Worm (Caenorhabditis elegans) whole organism, L4/young adult: ENCODE measurements around the gene gtf-2E1.

Experiments used
- W03F9.2 ChIP-seq: fragments of 150-350 bp; optimal IDR thresholded peaks from 2 replicates; lab custom pipeline; 2014; ENCODE audit warnings: missing biosample characterization, missing genetic modification characterization
- dao-5 ChIP-seq: sonication (generic microtip); optimal IDR thresholded peaks from 2 replicates; lab custom pipeline; 2016; ENCODE audit warnings: missing genotype, missing genetic modification characterization, moderate library complexity, missing compliant biosample characterization
- him-1 ChIP-seq: sonication (generic microtip); optimal IDR thresholded peaks from 2 replicates; lab custom pipeline; 2016; ENCODE audit warnings: missing genotype, missing genetic modification reagents, missing genetic modification characterization, missing compliant biosample characterization

The gtf-2E1 gene

ce11 chrIV:17255001-17255400, at the start of gene gtf-2E1:
Gene gtf-2E1, plus strand, starts transcription at chrIV:17255301.
- TF ChIP-seq him-1 (tag; lab: Kevin White, UChicago): no peak
- TF ChIP-seq W03F9.2 (tag; lab: Kevin White, UChicago): no peak
- TF ChIP-seq dao-5 (tag; lab: Kevin White, UChicago): no peak

ce11 chrIV:17206745-17207144, 48.4 kb upstream of the gtf-2E1 start, which contains the start of gene cnnm-1:
Gene cnnm-1, minus strand, starts transcription at chrIV:17206845.
- TF ChIP-seq dao-5 (tag; lab: Kevin White, UChicago) (no peak), him-1 (tag; lab: Kevin White, UChicago) (no peak), W03F9.2 (tag; lab: Kevin White, UChicago) (no peak)

- no peak for TF ChIP-seq W03F9.2 (tag; lab: Kevin White, UChicago)
- TF ChIP-seq him-1 (tag; lab: Kevin White, UChicago): no peak
- no peak for TF ChIP-seq dao-5 (tag; lab: Kevin White, UChicago)
These were observed 47.2 kb upstream of the gtf-2E1 start for ce11 chrIV:17207864-17208263.

DNA sequence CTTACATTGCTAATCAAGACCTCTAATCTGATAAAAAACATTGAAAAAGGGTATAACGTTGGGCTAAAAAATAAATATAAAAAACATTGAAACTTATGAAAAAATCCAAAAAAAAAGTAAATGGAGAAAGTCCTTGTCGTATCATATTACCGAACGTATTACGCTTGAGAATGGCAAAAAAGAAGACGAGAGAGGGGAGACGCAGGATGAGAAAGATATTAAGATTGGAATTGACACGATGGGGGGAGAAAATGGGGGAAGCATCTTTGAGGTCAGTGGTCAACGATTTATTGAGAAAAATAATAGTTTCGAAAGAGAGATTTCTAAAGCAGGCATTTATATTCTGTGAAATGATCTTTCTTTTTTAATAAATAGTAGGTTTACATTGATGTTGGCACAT, 45.8 kb upstream of the gtf-2E1 start:
- TF ChIP-seq W03F9.2 (tag; lab: Kevin White, UChicago): no peak
- TF ChIP-seq dao-5 (tag; lab: Kevin White, UChicago): no peak
- TF ChIP-seq him-1 (tag; lab: Kevin White, UChicago): no peak

- TF ChIP-seq W03F9.2 (tag; lab: Kevin White, UChicago): no peak
- no peak for TF ChIP-seq dao-5 (tag; lab: Kevin White, UChicago)
- no peak for TF ChIP-seq him-1 (tag; lab: Kevin White, UChicago)
These were observed 44.3 kb upstream of the gtf-2E1 start for ce11 chrIV:17210754-17211153.

DNA sequence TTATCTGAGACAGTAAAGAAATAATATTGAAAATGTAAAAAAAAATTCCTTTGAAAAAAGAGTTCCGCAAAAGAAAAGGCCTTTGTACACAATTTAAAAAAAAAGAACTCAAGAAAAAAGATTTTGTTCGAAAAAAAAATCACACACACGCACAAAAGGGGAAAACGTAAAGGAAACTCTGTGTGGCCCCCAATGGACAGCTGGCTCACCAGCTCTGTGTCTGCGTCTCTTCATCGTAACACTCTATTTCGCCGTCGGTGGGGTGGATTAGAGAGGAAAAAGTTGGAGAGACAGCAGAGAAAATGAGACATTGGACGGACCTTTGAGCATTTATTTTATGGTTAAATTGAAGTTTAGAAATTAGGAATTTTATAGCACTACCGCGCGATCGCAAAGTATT, 40.0 kb upstream of the gtf-2E1 start:
- TF ChIP-seq W03F9.2 (tag; lab: Kevin White, UChicago): no peak
- TF ChIP-seq dao-5 (tag; lab: Kevin White, UChicago): no peak
- TF ChIP-seq him-1 (tag; lab: Kevin White, UChicago): no peak

DNA sequence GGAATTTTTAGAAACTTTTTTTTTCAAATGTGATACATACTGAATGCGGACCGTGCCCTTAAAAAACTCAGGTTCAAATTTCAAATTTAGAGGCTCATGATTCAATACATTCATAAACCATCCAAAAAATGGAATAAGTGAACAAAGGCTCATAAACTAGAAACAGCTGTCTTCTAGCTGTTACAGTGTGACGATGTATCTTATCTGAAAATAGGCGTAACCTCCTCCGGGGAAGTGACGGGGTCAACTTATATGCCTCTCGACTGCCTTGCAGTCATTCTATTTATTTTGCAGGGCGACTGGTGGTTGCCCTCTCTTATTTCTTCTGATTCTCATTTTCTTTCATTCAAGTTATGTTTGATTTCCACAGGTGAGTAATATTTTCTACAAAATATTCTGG, 39.1 kb upstream of the gtf-2E1 start, which contains the start of gene Y116A8B.1:
TSS of gene Y116A8B.1 (plus strand) at position 301 of the 400 bp plus-strand sequence.
- TF ChIP-seq W03F9.2 (tag; lab: Kevin White, UChicago) (no peak), dao-5 (tag; lab: Kevin White, UChicago) (no peak), him-1 (tag; lab: Kevin White, UChicago) (no peak)

DNA sequence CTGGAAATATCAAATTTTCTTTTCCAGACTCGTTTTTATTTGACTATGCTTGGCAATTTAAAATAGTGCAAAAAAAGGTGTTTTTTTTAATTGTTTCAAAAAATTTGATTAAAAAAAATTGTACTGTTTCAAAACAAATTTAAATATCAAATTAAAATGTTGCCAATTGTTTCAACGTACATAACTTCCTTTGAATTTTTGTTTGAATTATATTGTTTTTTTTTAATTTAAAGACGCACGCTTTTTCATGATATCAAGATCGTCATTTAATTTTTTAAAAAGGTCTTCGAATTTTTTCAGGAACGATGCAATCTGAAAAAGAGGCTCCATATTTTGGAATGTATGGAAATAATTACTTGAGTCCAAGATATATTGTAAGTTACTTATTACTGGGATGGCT, 31.6 kb upstream of the gtf-2E1 start, which contains the start of gene Y116A8B.4:
TSS of gene Y116A8B.4 (plus strand) at position 301 of the 400 bp plus-strand sequence.
- TF ChIP-seq W03F9.2 (tag; lab: Kevin White, UChicago) (no peak), dao-5 (tag; lab: Kevin White, UChicago) (no peak), him-1 (tag; lab: Kevin White, UChicago) (no peak)

DNA sequence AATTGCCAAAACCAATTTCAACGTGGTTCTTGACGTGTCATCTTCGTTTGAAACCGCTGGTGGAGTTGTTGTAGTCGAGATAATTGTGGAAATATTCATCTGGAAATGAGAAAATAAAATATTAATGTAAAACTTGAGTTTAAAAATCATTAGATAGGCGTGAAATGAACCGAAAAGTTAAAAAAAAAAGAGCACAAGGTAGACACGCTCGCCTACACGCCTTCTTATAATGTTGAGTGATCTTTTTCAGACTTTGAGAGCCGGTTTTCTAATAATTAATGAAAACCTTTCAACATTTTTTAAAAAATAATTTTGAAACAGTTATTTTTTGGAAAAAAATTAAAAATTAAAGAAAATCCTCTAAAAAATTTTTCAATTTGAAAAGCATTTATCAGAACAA, 24.1 kb upstream of the gtf-2E1 start, which contains the start of gene npr-32:
TSS of gene npr-32 (minus strand) at position 101 of the 400 bp plus-strand sequence.
- no peak for TF ChIP-seq him-1 (tag; lab: Kevin White, UChicago)
- no peak for TF ChIP-seq dao-5 (tag; lab: Kevin White, UChicago)
- TF ChIP-seq W03F9.2 (tag; lab: Kevin White, UChicago): no peak

ce11 chrIV:17232899-17233298, 22.2 kb upstream of the gtf-2E1 start:
- TF ChIP-seq W03F9.2 (tag; lab: Kevin White, UChicago) (no peak), him-1 (tag; lab: Kevin White, UChicago) (no peak), dao-5 (tag; lab: Kevin White, UChicago) (no peak)

DNA sequence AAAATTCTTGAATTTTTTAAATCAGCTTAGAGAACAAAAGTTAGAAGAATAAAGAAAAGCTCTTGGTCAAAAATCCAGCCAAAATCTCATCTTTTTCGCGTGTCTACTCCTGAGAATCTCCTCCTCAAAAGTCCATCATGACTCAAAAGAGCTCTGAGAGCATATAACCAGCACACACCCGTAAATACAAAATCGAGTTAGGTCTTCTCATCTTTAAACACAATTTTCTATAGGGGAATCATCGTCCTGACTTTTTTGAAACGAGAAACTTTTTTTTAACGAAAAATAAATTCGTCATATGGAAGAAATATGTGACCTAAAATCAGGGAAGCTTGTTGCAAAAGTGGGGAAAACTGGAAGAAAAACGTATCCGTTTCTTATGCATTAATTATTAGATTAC, 21.6 kb upstream of the gtf-2E1 start:
- TF ChIP-seq dao-5 (tag; lab: Kevin White, UChicago): no peak
- TF ChIP-seq him-1 (tag; lab: Kevin White, UChicago): no peak
- TF ChIP-seq W03F9.2 (tag; lab: Kevin White, UChicago): no peak

- TF ChIP-seq W03F9.2 (tag; lab: Kevin White, UChicago): no peak
- no peak for TF ChIP-seq dao-5 (tag; lab: Kevin White, UChicago)
- no peak for TF ChIP-seq him-1 (tag; lab: Kevin White, UChicago)
These were observed 18.1 kb upstream of the gtf-2E1 start for ce11 chrIV:17237029-17237428.

ce11 chrIV:17238951-17239350, 16.1 kb upstream of the gtf-2E1 start:
- TF ChIP-seq dao-5 (tag; lab: Kevin White, UChicago): no peak
- no peak for TF ChIP-seq him-1 (tag; lab: Kevin White, UChicago)
- no peak for TF ChIP-seq W03F9.2 (tag; lab: Kevin White, UChicago)

ce11 chrIV:17245200-17245599, 9.9 kb upstream of the gtf-2E1 start, which contains the start of gene ZK550.2:
Gene ZK550.2, plus strand, starts transcription at chrIV:17245584.
- no peak for TF ChIP-seq him-1 (tag; lab: Kevin White, UChicago)
- TF ChIP-seq W03F9.2 (tag; lab: Kevin White, UChicago): peak; percentile 38
- no peak for TF ChIP-seq dao-5 (tag; lab: Kevin White, UChicago)
